Worm (Caenorhabditis elegans) whole organism, L2 larva: Measurements from ENCODE around the gene ndub-11.

ENCODE experiments used
- ama-1 ChIP-seq: fragments of 150-350 bp; optimal IDR thresholded peaks from 2 replicates; lab custom pipeline; 2018; ENCODE audit warnings: inconsistent platforms
- ceh-82 ChIP-seq: fragments of 150-350 bp; optimal IDR thresholded peaks from 2 replicates; lab custom pipeline; 2014; ENCODE audit warnings: missing biosample characterization, missing genetic modification characterization
- elt-3 ChIP-seq: sonication (generic microtip); optimal IDR thresholded peaks from 2 replicates; lab custom pipeline; 2017; ENCODE audit warnings: missing biosample characterization, missing genetic modification characterization
- lin-39 ChIP-seq: fragments of 150-350 bp; optimal IDR thresholded peaks from 2 replicates; lab custom pipeline; 2014; ENCODE audit warnings: missing biosample characterization, missing genetic modification reagents, missing genetic modification characterization
- nhr-11 ChIP-seq: fragments of 150-350 bp; optimal IDR thresholded peaks from 2 replicates; lab custom pipeline; 2014; ENCODE audit warnings: missing biosample characterization, missing genetic modification characterization
- nhr-237 ChIP-seq: fragments of 150-350 bp; optimal IDR thresholded peaks from 2 replicates; lab custom pipeline; 2014; ENCODE audit warnings: missing biosample characterization, missing genetic modification characterization
- skn-1 ChIP-seq: sonication (generic microtip); optimal IDR thresholded peaks from 2 replicates; lab custom pipeline; 2017; ENCODE audit warnings: missing biosample characterization, missing genetic modification characterization
- sma-9 ChIP-seq, 2 experiments: fragments of 150-350 bp in 1 of 2; sonication (generic microtip) in 1 of 2; optimal IDR thresholded peaks; 2 replicates each; lab custom pipeline; 2014 to 2016; ENCODE audit warnings: missing genetic modification characterization in 2 of 2, mild to moderate bottlenecking in 1 of 2, missing biosample characterization in 1 of 2, missing compliant biosample characterization in 1 of 2, missing genetic modification reagents in 1 of 2, moderate library complexity in 1 of 2
- unc-39 ChIP-seq: fragments of 150-350 bp; optimal IDR thresholded peaks from 2 replicates; lab custom pipeline; 2014; ENCODE audit warnings: missing biosample characterization, missing genetic modification characterization
- ztf-11 ChIP-seq: sonication (generic microtip); optimal IDR thresholded peaks from 2 replicates; lab custom pipeline; 2017; ENCODE audit warnings: missing biosample characterization, missing genetic modification characterization
- ztf-4 ChIP-seq: fragments of 150-350 bp; optimal IDR thresholded peaks from 2 replicates; lab custom pipeline; 2014; ENCODE audit warnings: missing biosample characterization, missing genetic modification characterization

ce11 chrIV:8103196-8103595 lies 26.8 kb downstream of the ndub-11 start:
- TF ChIP-seq unc-39, result no peak
- TF ChIP-seq nhr-237 (tag; lab: Kevin White, UChicago), result no peak
- TF ChIP-seq lin-39 (tag; lab: Kevin White, UChicago), result no peak
- peak; percentile 66 for TF ChIP-seq sma-9 (GFP tag; optimal IDR thresholded peaks at IDR 0.05; lab: Kevin White, UChicago)
- TF ChIP-seq sma-9 (tag; optimal IDR thresholded peaks at IDR 0.05; lab: Kevin White, UChicago), result no peak
- TF ChIP-seq ztf-11, result no peak
- no peak for TF ChIP-seq ama-1 (lab: Kevin White, UChicago)
- TF ChIP-seq ceh-82 (tag; lab: Kevin White, UChicago), result no peak
- no peak for TF ChIP-seq skn-1 (tag; lab: Kevin White, UChicago)
- TF ChIP-seq elt-3 (tag; lab: Kevin White, UChicago), result no peak
- no peak for TF ChIP-seq ztf-4 (tag; lab: Kevin White, UChicago)
- no peak for TF ChIP-seq nhr-11
